Worm (Caenorhabditis elegans) whole organism, dauer: Measurements from ENCODE around the gene aars-1.

ENCODE experiments used
- unc-62 ChIP-seq: sonication (generic microtip); optimal IDR thresholded peaks from 2 replicates; lab custom pipeline; 2017; ENCODE audit warnings: missing biosample characterization, missing genetic modification reagents, missing genetic modification characterization

The aars-1 gene

DNA sequence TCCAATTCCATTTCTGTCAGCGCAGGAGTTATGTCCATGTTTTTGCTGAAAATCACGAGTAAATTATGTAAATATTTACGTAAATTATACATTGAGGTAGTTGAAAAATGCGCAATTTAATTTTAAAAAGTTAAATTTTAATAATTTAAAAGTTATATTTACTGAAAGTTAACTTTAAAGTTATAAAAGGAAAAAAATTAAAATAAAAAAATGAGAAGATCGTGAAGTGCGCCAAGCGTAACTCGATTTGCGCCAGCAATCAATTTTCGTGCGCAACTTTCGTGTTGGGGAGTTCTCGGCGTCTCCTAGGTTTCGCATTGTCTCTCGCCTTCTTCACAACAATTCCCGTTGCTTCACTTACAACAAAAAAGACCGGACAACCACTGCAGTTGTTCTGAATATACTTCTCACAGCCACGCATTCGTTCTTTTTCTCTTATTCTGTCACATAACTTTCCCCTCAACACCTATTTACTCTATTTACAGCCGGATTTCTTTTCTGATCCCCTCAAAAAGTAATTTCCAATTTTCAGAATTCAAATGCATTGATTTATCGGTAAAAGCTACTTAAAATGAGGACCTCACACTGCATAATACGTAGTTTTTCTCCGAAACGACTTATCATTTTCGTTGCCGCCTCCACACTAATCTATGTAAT lies 9.4 kb upstream of the aars-1 start, which contains the start of the genes metl-1 and W02B12.11:
Gene metl-1 (minus strand): TSS at position 51 of the 657 bp plus-strand sequence.
Gene W02B12.11 (plus strand): TSS at position 337 of the 657 bp plus-strand sequence.
- no peak for TF ChIP-seq unc-62

DNA sequence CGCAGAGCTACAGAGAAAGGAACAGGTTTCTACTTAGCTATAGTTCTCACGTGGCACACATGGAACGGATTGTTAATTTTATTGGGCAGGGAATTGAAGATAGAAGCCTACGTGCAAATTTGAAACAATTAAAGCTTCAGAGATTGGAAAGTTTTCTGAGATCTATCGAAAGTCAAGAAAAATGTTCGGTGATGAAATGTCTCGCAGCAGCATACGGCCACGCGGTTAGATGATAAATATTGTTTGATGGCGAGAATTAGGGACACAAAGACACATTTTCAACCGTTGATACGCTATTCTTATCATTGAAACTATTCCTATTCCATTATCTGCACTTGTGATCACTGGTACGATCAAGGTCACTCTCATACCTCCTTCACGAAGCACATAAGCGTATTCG lies 8.2 kb upstream of the aars-1 start:
- no peak for TF ChIP-seq unc-62

DNA sequence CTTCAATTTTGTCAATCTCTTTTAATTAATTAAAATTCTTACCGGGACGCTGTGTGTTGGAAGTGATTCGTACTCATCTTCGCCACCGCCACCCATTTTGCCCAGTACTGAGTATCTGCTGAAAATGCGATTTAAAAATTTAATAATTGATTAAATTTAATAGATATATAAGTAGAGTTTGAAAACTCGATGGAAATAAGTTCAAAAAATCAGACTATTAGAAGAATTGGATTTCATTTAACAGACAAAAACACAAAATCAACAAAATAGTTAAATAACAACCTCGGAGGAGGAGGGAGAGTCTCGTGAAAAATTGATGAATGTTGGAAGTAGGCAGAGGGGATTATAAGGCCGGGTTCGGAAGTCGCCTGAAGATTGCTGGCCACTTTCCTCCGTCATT lies 7.6 kb upstream of the aars-1 start, which contains the start of gene mfn-1:
Gene mfn-1 (minus strand): TSS at position 101 of the 400 bp plus-strand sequence.
- no peak for TF ChIP-seq unc-62

ce11 chrII:11469574-11470108 lies 5.3 kb upstream of the aars-1 start, which contains the start of gene cisd-1:
Gene cisd-1, minus strand, starts transcription at chrII:11469624.
- no peak for TF ChIP-seq unc-62

DNA sequence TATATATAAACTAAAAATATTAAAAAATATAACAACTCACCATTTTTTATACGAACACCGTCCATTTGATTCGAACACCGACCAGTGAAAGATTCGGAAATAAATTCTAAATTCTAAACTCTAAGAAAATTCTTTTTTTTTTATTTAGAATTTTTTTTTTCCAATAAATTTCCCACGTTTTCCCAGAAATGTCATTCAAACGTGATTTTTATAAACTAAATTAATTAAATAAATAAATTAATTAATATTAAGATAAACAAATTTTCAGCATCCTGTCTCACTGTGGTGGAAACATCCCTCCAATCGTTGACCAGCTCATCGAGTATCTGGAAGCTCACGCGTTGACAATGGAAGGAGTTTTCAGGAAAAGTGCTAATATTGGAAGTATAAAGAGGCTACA lies 3.2 kb upstream of the aars-1 start, which contains the start of gene klp-17:
Gene klp-17 (minus strand): TSS at position 101 of the 400 bp plus-strand sequence.
- no peak for TF ChIP-seq unc-62

DNA sequence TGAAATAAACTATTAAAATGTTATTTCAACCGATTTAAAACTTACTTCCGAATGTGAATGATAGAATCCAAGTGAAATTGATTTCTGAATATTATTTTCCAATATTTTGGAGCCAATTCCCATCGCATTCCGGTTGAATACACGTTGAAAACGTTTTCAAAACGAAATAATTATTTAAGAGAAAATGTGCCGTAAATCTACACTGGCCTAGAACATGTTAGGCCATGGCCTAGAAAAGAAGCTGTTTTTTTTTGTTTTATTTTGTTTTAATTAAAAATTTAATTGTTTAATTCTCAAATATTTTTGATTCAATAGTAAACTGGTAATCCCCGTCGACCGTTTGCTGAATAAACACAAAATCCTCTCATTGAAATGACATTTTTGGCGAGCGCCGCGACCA lies 398 bp downstream of the aars-1 start:
- TF ChIP-seq unc-62: no peak

ce11 chrII:11459883-11460282 lies 4.4 kb downstream of the aars-1 start:
- no peak for TF ChIP-seq unc-62

- TF ChIP-seq unc-62: no peak
Measured at ce11 chrII:11455715-11456114, 8.6 kb downstream of the aars-1 start.

- no peak for TF ChIP-seq unc-62
Measured at ce11 chrII:11455140-11455539, 9.2 kb downstream of the aars-1 start.

- no peak for TF ChIP-seq unc-62
Measured at ce11 chrII:11453639-11454038, 10.7 kb downstream of the aars-1 start.

DNA sequence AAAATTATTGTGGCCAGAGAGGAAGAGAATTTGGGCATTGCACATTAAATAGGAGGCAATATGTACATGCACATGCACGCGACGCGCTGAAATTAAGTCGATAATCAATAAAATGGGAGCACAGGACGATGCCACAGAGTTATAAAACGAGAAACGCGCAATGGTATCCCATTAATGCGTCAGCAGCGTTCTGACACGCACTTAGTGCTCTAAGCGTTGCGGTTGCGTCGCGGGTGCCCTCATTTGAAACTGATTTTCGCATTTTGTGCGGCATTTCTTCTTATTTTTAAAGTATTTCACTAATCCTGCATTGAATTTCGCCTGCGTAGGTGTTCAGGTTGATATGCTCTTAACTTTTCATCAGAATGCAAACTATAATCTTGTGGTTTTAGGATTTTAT lies 11.3 kb downstream of the aars-1 start, which contains the start of gene rsp-1:
Gene rsp-1 (plus strand): TSS at position 338 of the 400 bp plus-strand sequence.
- no peak for TF ChIP-seq unc-62

DNA sequence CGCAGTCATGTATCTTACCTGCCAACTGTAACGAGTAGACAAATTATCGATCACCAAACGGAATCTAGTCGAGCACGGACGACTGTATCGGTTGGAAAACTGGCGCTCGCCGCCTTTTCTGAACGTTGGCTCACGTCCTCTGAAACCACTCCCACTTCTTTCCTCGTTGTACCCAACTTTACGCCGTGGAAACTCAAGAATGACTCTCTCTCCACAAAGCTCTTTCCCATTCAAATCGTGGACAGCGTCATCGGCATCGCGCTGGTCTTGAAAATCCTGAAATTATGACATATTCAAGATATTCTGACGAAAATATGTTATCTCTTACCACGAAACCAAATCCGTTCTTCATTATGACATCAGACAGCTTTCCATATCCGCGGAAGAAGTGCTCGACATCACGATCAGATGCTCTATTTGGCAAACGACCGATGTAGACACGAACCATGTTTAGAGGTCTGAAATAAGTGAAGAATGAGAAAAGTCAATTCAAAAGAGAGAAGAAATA lies 11.7 kb downstream of the aars-1 start, which contains the start of gene rsp-2:
Gene rsp-2 (minus strand): TSS at position 458 of the 508 bp plus-strand sequence.
- no peak for TF ChIP-seq unc-62

- no peak for TF ChIP-seq unc-62
Measured at ce11 chrII:11451738-11452137, 12.6 kb downstream of the aars-1 start.

DNA sequence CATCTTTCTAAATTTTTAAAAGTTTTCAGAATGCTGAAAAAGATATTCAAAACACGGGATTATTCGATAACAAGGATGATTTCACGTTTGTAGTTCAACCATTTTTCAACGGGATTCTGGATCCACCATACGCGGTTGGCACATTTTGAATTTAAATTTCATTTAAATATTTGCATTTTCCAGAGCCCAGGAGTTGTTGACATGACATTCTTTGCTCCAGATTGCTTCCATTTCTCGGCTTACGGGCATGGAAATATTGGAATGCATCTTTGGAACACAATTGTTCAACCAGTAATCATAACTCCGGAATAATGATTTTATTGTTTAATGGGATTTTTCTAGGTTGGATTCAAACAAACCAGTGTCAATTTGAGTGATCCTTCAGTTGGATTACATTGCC lies 13.4 kb downstream of the aars-1 start:
- no peak for TF ChIP-seq unc-62

ce11 chrII:11448753-11449152 lies 15.5 kb downstream of the aars-1 start, which contains the start of gene W02B12.1:
Gene W02B12.1, plus strand, starts transcription at chrII:11449021.
- TF ChIP-seq unc-62: no peak

DNA sequence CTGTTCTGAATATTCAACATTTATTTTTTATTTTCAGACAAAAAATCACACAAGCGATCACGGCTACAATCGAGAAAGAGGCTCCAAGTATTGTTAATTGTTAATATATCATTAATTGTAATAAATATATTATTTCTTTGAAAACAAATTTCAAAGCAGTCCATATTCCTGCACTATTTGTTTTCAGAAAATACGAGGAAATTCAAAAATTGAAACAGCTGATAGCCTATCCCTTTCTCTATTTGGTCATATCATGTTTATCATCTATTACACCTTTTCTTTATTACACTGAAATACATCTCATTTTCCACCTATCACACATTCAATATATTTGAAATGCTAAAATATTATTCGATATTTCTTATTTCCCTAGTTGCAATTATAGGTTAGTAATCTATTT lies 19.3 kb downstream of the aars-1 start, which contains the start of gene W02B12.13:
Gene W02B12.13 (plus strand): TSS at position 301 of the 400 bp plus-strand sequence.
- no peak for TF ChIP-seq unc-62

- TF ChIP-seq unc-62: no peak
Measured at ce11 chrII:11443862-11444261, 20.4 kb downstream of the aars-1 start, which contains the start of gene adbp-1. Gene adbp-1, plus strand, starts transcription at chrII:11444162.

DNA sequence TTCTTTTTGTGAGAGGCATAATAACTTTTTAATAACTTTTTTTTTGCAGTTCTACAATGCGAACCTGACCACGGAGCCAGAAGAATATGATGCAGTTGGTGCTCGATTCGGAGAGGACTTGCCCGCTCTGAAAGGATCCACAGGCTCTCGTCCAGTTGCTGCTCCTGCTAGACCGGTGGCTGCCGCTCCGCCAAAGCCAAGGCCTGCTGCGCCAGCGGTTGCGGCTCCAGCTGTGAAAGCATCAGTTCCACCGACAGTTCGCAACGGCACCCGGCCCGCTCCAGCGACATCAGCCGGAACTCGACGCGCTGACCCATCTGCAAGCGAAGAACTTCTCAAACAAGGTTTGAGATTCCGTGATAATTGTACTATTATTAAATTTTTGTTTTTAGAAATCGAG lies 21.2 kb downstream of the aars-1 start:
- no peak for TF ChIP-seq unc-62
